Worm (Caenorhabditis elegans) whole organism, L1 larva: ENCODE data around the gene srx-116.

Experiments used
- C16A3.4 ChIP-seq: fragments of 150-350 bp; optimal IDR thresholded peaks from 2 replicates; lab custom pipeline; 2014; ENCODE audit warnings: missing biosample characterization, missing genetic modification characterization
- ama-1 ChIP-seq: fragments of 150-350 bp; optimal IDR thresholded peaks from 2 replicates; lab custom pipeline; 2014
- ceh-63 ChIP-seq: fragments of 200-800 bp; sonication (Bioruptor generic); optimal IDR thresholded peaks from 2 replicates; lab custom pipeline; 2018; ENCODE audit warnings: mild to moderate bottlenecking, missing genetic modification characterization, missing compliant biosample characterization
- elt-2 ChIP-seq: sonication (generic microtip); optimal IDR thresholded peaks from 2 replicates; lab custom pipeline; 2016; ENCODE audit warnings: missing genetic modification characterization, mild to moderate bottlenecking, inconsistent platforms, missing compliant biosample characterization, missing genetic modification reagents
- fos-1 ChIP-seq: fragments of 150-350 bp; optimal IDR thresholded peaks from 2 replicates; lab custom pipeline; 2014; ENCODE audit warnings: missing biosample characterization, missing genetic modification characterization
- hlh-17 ChIP-seq: fragments of 200-800 bp; sonication (Bioruptor generic); optimal IDR thresholded peaks from 2 replicates; lab custom pipeline; 2018; ENCODE audit warnings: missing genetic modification characterization, mild to moderate bottlenecking, missing compliant biosample characterization, moderate library complexity, borderline replicate concordance
- lin-13 ChIP-seq: fragments of 150-350 bp; optimal IDR thresholded peaks from 2 replicates; lab custom pipeline; 2014; ENCODE audit warnings: missing biosample characterization, missing genetic modification reagents, missing genetic modification characterization
- nhr-237 ChIP-seq: fragments of 150-350 bp; optimal IDR thresholded peaks from 2 replicates; lab custom pipeline; 2014; ENCODE audit warnings: missing biosample characterization, missing genetic modification characterization
- nhr-76 ChIP-seq: sonication (generic microtip); optimal IDR thresholded peaks from 2 replicates; lab custom pipeline; 2017; ENCODE audit warnings: missing biosample characterization, missing genetic modification characterization
- nhr-77 ChIP-seq: fragments of 150-350 bp; optimal IDR thresholded peaks from 2 replicates; lab custom pipeline; 2014; ENCODE audit warnings: missing biosample characterization, missing genetic modification characterization
- rnt-1 ChIP-seq: sonication (generic microtip); optimal IDR thresholded peaks from 2 replicates; lab custom pipeline; 2016; ENCODE audit warnings: mild to moderate bottlenecking, missing genetic modification characterization, moderate library complexity, missing compliant biosample characterization
- unc-30 ChIP-seq: sonication (generic microtip); optimal IDR thresholded peaks from 2 replicates; lab custom pipeline; 2017; ENCODE audit warnings: missing biosample characterization, missing genetic modification characterization
- zag-1 ChIP-seq: fragments of 150-350 bp; optimal IDR thresholded peaks from 2 replicates; lab custom pipeline; 2014; ENCODE audit warnings: missing biosample characterization, missing genetic modification characterization

DNA sequence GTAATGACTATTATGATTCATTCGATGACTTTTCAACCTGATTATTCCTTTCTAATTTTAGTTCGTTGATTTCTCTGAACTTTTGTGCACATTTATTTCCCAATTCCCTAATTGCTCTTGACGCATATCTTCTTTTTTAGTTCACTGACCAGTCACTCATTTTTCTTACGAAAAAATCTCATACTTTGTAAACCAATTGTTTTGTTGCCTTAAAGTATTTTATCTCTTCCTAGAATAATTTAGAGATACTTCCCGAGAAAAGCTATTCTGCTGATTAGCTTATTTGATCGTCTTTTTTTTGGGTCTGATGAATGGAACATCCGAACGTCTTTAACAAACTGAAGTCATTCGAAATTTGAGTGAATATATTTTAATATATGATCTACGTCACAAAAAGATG is 8.6 kb downstream of the srx-116 start:
- TF ChIP-seq nhr-237, result no peak
- TF ChIP-seq lin-13 (GFP tag; lab: Kevin White, UChicago), result no peak
- TF ChIP-seq ceh-63 (GFP tag; lab: Kevin White, UChicago), result no peak
- TF ChIP-seq hlh-17 (GFP tag; lab: Kevin White, UChicago), result no peak
- TF ChIP-seq ama-1, result no peak
- TF ChIP-seq elt-2 (tag; lab: Kevin White, UChicago), result no peak
- no peak for TF ChIP-seq zag-1
- TF ChIP-seq unc-30, result no peak
- no peak for TF ChIP-seq nhr-76 (tag; lab: Kevin White, UChicago)
- no peak for TF ChIP-seq rnt-1 (tag; lab: Kevin White, UChicago)
- no peak for TF ChIP-seq nhr-77
- TF ChIP-seq fos-1 (tag; lab: Kevin White, UChicago), result no peak
- TF ChIP-seq C16A3.4 (tag; lab: Kevin White, UChicago), result no peak
